Worm (Caenorhabditis elegans): ENCODE data around the gene F14F8.14.

DNA sequence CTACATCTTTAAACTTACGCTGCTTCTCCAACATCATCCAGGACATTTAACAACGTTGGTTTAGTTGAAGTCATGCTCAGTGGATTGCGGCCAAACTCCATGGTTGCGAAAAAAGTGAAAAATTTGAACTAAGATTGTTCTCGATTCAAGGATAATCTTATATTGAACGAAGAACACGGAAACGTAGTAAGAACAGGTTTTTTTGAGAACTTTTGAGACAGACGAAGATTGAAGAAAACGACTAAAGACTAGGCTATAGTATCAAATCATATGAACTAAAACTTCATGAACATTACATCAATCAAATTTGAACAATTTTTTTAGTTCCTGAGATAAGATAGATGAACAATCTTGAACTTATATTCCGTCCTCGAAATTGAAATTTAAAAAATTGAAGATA is 19.5 kb downstream of the F14F8.14 start, which contains the start of gene W06G6.10:
- TF ChIP-seq lin-15B (tag; optimal IDR thresholded peaks at IDR 0.05) = no peak
- no peak for TF ChIP-seq pag-3 (tag; optimal IDR thresholded peaks at IDR 0.05; ENCODE audit: borderline replicate concordance, insufficient read depth)
- TF ChIP-seq sox-4 (tag; optimal IDR thresholded peaks at IDR 0.05) = no peak
- TF ChIP-seq C34B4.2 (tag; optimal IDR thresholded peaks at IDR 0.05) = no peak
- no peak for TF ChIP-seq nhr-90 (tag; optimal IDR thresholded peaks at IDR 0.05; ENCODE audit: poor library complexity)
- no peak for TF ChIP-seq nhr-76 (tag; optimal IDR thresholded peaks at IDR 0.05)
- no peak for TF ChIP-seq unc-62 (GFP tag; optimal IDR thresholded peaks at IDR 0.05)
- no peak for TF ChIP-seq nhr-28 (tag; optimal IDR thresholded peaks at IDR 0.05)
- TF ChIP-seq jun-1 (tag; optimal IDR thresholded peaks at IDR 0.05) = no peak
- TF ChIP-seq nhr-11 (tag; optimal IDR thresholded peaks at IDR 0.05) = no peak
- TF ChIP-seq xbp-1 (tag; optimal IDR thresholded peaks at IDR 0.05) = no peak
- TF ChIP-seq ama-1 (optimal IDR thresholded peaks at IDR 0.05) = no peak
